Worm (Caenorhabditis elegans): ENCODE results near the gene fbxb-96.
"Not testable (repeated sequence)": the region's sequence is repeated elsewhere in the genome, so short reads cannot be mapped to it uniquely, and the experiment has no call there.

Gene fbxb-96

ce11 chrII:1842894-1843293 is 7.3 kb downstream of the fbxb-96 start, which contains the start of the genes C52E2.5 and C52E2.4:
Gene C52E2.5, minus strand, starts transcription at chrII:1842936.
Gene C52E2.4, plus strand, starts transcription at chrII:1843145.
- TF ChIP-seq ces-1 (GFP tag; optimal IDR thresholded peaks at IDR 0.05) = no peak

ce11 chrII:1836204-1836603 is 14.0 kb downstream of the fbxb-96 start, which contains the start of gene T08E11.1:
Gene T08E11.1, plus strand, starts transcription at chrII:1836504.
- TF ChIP-seq unc-120 (tag; optimal IDR thresholded peaks at IDR 0.05; ENCODE audit: poor library complexity, severe bottlenecking) (no peak), nhr-12 (tag; optimal IDR thresholded peaks at IDR 0.05) (no peak), cnd-1 (tag; optimal IDR thresholded peaks at IDR 0.05) (no peak), nhr-76 (tag; optimal IDR thresholded peaks at IDR 0.05) (no peak), snpc-4 (tag; optimal IDR thresholded peaks at IDR 0.05) (no peak), sem-2 (GFP tag; optimal IDR thresholded peaks at IDR 0.05) (no peak), ceh-43 (GFP tag; optimal IDR thresholded peaks at IDR 0.05) (no peak), drap-1 (GFP tag; optimal IDR thresholded peaks at IDR 0.05) (no peak), ham-2 (GFP tag; optimal IDR thresholded peaks at IDR 0.05) (no peak)

- TF ChIP-seq pha-4 (tag; optimal IDR thresholded peaks at IDR 0.05) = no peak
- no peak for TF ChIP-seq unc-62 (GFP tag; optimal IDR thresholded peaks at IDR 0.05)
Measured at ce11 chrII:1831883-1832388, 18.3 kb downstream of the fbxb-96 start, which contains the start of gene math-39. Gene math-39, plus strand, starts transcription at chrII:1832338.

- TF ChIP-seq mls-2 (tag; optimal IDR thresholded peaks at IDR 0.05) = no peak
- TF ChIP-seq snpc-4 (tag; optimal IDR thresholded peaks at IDR 0.05) = no peak
- no peak for TF ChIP-seq flh-1 (GFP tag; optimal IDR thresholded peaks at IDR 0.05)
- no peak for TF ChIP-seq nhr-2 (tag; optimal IDR thresholded peaks at IDR 0.05)
- no peak for TF ChIP-seq ham-2 (GFP tag; optimal IDR thresholded peaks at IDR 0.05)
- no peak for TF ChIP-seq lsy-2 (tag; optimal IDR thresholded peaks at IDR 0.05)
Measured at ce11 chrII:1830182-1830682, 20.0 kb downstream of the fbxb-96 start, which contains the start of gene math-40. Gene math-40, plus strand, starts transcription at chrII:1830632.

ce11 chrII:1824329-1824728 is 25.9 kb downstream of the fbxb-96 start, which contains the start of gene math-41:
Gene math-41, plus strand, starts transcription at chrII:1824629.
- not testable (repeated sequence) for TF ChIP-seq M03D4.4, mep-1, nhr-12 (tag; optimal IDR thresholded peaks at IDR 0.05)

ce11 chrII:1820774-1821173 is 29.4 kb downstream of the fbxb-96 start, which contains the start of gene fbxa-3:
Gene fbxa-3, minus strand, starts transcription at chrII:1820874.
- TF ChIP-seq elt-3 (tag; optimal IDR thresholded peaks at IDR 0.05) (no peak), M03D4.4 (tag; optimal IDR thresholded peaks at IDR 0.05) (no peak), mls-2 (tag; optimal IDR thresholded peaks at IDR 0.05) (no peak), zip-8 (tag; optimal IDR thresholded peaks at IDR 0.05) (no peak), mab-5 (tag; optimal IDR thresholded peaks at IDR 0.05) (no peak), unc-39 (tag; optimal IDR thresholded peaks at IDR 0.05) (no peak), drap-1 (GFP tag; optimal IDR thresholded peaks at IDR 0.05) (no peak), cnd-1 (tag; optimal IDR thresholded peaks at IDR 0.05) (peak; percentile 66), nhr-28 (tag; optimal IDR thresholded peaks at IDR 0.05) (no peak), unc-120 (tag; optimal IDR thresholded peaks at IDR 0.05; ENCODE audit: poor library complexity, severe bottlenecking) (no peak), pha-4 (tag; optimal IDR thresholded peaks at IDR 0.05) (no peak), lin-32 (GFP tag; optimal IDR thresholded peaks at IDR 0.05) (no peak), tbx-8 (GFP tag; optimal IDR thresholded peaks at IDR 0.05) (no peak), ces-1 (GFP tag; optimal IDR thresholded peaks at IDR 0.05) (peak; percentile 27), blmp-1 (tag; optimal IDR thresholded peaks at IDR 0.05) (no peak), nhr-2 (tag; optimal IDR thresholded peaks at IDR 0.05) (no peak), snpc-4 (tag; optimal IDR thresholded peaks at IDR 0.05) (no peak), ztf-11 (tag; optimal IDR thresholded peaks at IDR 0.05) (no peak)

- no peak for TF ChIP-seq mls-2 (tag; optimal IDR thresholded peaks at IDR 0.05)
- TF ChIP-seq elt-3 (tag; optimal IDR thresholded peaks at IDR 0.05) = peak; percentile 63
- TF ChIP-seq mep-1 (tag; optimal IDR thresholded peaks at IDR 0.05) = peak; percentile 12
- peak; percentile 92 for TF ChIP-seq elt-1 (tag; optimal IDR thresholded peaks at IDR 0.05; ENCODE audit: borderline replicate concordance, insufficient read depth)
Measured at ce11 chrII:1819944-1820570, 30.1 kb downstream of the fbxb-96 start, which contains the start of gene fbxc-19. Gene fbxc-19, plus strand, starts transcription at chrII:1820479.
